Fruit fly (Drosophila melanogaster) whole organism, embryonic: ENCODE results near the gene cnir.

Experiments
- Antp ChIP-seq: fragments of 200-800 bp; sonication (Bioruptor generic); optimal IDR thresholded peaks from 3 replicates; lab custom pipeline; 2016; ENCODE audit warnings: missing biosample characterization, missing genetic modification characterization
- Atf-2 ChIP-seq: fragments of 200-800 bp; sonication (Bioruptor generic); optimal IDR thresholded peaks from 2 replicates; lab custom pipeline; 2016; ENCODE audit warnings: missing biosample characterization, missing genetic modification characterization
- Atf3 ChIP-seq: fragments of 200-800 bp; sonication (Bioruptor generic); optimal IDR thresholded peaks from 3 replicates; lab custom pipeline; 2016; ENCODE audit warnings: missing biosample characterization, missing genetic modification characterization
- CG10543 ChIP-seq: fragments of 200-800 bp; sonication (Bioruptor generic); optimal IDR thresholded peaks from 3 replicates; lab custom pipeline; 2017; ENCODE audit warnings: missing biosample characterization, mild to moderate bottlenecking, missing genetic modification characterization, moderate library complexity
- CG14014 ChIP-seq: fragments of 200-800 bp; sonication (Bioruptor generic); IDR thresholded peaks from 2 replicates; pipeline ENCODE4 v1.3.6; 2022; ENCODE audit warnings: missing biosample characterization, missing genetic modification characterization
- CG17359 ChIP-seq: fragments of 200-800 bp; sonication (Bioruptor generic); optimal IDR thresholded peaks from 3 replicates; lab custom pipeline; 2018; ENCODE audit warnings: missing biosample characterization, mild to moderate bottlenecking, missing genetic modification characterization, moderate library complexity
- CG8944 ChIP-seq: fragments of 200-800 bp; sonication (Bioruptor generic); optimal IDR thresholded peaks from 3 replicates; lab custom pipeline; 2016; ENCODE audit warnings: missing biosample characterization, missing genetic modification characterization
- Doc3 ChIP-seq: fragments of 200-800 bp; sonication (Bioruptor generic); IDR thresholded peaks from 3 replicates; pipeline ENCODE4 v1.3.6; 2022; ENCODE audit warnings: missing biosample characterization, missing genetic modification characterization; ENCODE audit not compliant: partially characterized antibody
- HLHmδ ChIP-seq: fragments of 200-800 bp; sonication (Bioruptor generic); optimal IDR thresholded peaks from 2 replicates; lab custom pipeline; 2018; ENCODE audit warnings: missing biosample characterization, mild to moderate bottlenecking, missing genetic modification characterization, moderate library complexity
- her ChIP-seq: fragments of 200-800 bp; sonication (Bioruptor generic); optimal IDR thresholded peaks from 2 replicates; lab custom pipeline; 2016; ENCODE audit warnings: missing biosample characterization, missing genetic modification characterization
- kay ChIP-seq: fragments of 200-800 bp; sonication (Bioruptor generic); optimal IDR thresholded peaks from 2 replicates; lab custom pipeline; 2016; ENCODE audit warnings: missing biosample characterization, missing genetic modification characterization
- klu ChIP-seq: fragments of 200-800 bp; sonication (Bioruptor generic); IDR thresholded peaks from 2 replicates; pipeline ENCODE4 v1.3.6; 2022; ENCODE audit warnings: missing biosample characterization, missing genetic modification characterization
- sens-2 ChIP-seq: fragments of 200-800 bp; sonication (Bioruptor generic); IDR thresholded peaks from 2 replicates; pipeline ENCODE4 v1.3.6; 2022; ENCODE audit warnings: missing biosample characterization, missing genetic modification characterization
- unpg ChIP-seq: fragments of 200-800 bp; sonication (Bioruptor generic); optimal IDR thresholded peaks from 3 replicates; lab custom pipeline; 2018; ENCODE audit warnings: missing biosample characterization, mild to moderate bottlenecking, missing genetic modification characterization, moderate library complexity

dm6 chr2L:3004601-3005000 lies 35.0 kb downstream of the cnir start:
- TF ChIP-seq klu (GFP tag; lab: Robert Waterston, UW) (no peak), Antp (no peak), Doc3 (GFP tag; lab: Robert Waterston, UW) (no peak), Atf3 (GFP tag; lab: Kevin White, UChicago) (no peak), her (GFP tag; lab: Kevin White, UChicago) (no peak), kay (GFP tag; lab: Kevin White, UChicago) (no peak), HLHmδ (GFP tag; lab: Kevin White, UChicago) (no peak), CG10543 (GFP tag; lab: Kevin White, UChicago) (no peak), CG8944 (no peak), Atf-2 (no peak), unpg (no peak), sens-2 (GFP tag; lab: Robert Waterston, UW) (no peak), CG14014 (GFP tag; lab: Robert Waterston, UW) (no peak), CG17359 (tag; lab: Kevin White, UChicago) (no peak)
